Worm (Caenorhabditis elegans): ENCODE data around the gene rpl-11.2.

ce11 chrX:2203760-2204159 lies 38.7 kb downstream of the rpl-11.2 start, which contains the start of gene T24C12.3:
- no peak for TF ChIP-seq F23B12.7 (tag; optimal IDR thresholded peaks at IDR 0.05; ENCODE audit: insufficient read depth)
- TF ChIP-seq ets-4 (GFP tag; optimal IDR thresholded peaks at IDR 0.05): no peak
- TF ChIP-seq fkh-3 (tag; optimal IDR thresholded peaks at IDR 0.05): no peak
- no peak for TF ChIP-seq ama-1 (optimal IDR thresholded peaks at IDR 0.05)
- no peak for TF ChIP-seq ama-1 (GFP tag; optimal IDR thresholded peaks at IDR 0.05)
- TF ChIP-seq lin-40 (tag; optimal IDR thresholded peaks at IDR 0.05): no peak
- TF ChIP-seq ceh-91 (GFP tag; IDR thresholded peaks at IDR 0.05): no peak
- no peak for TF ChIP-seq snpc-1.1 (tag; optimal IDR thresholded peaks at IDR 0.05; ENCODE audit: insufficient read depth)
- TF ChIP-seq F52B5.7 (tag; optimal IDR thresholded peaks at IDR 0.05): no peak
- no peak for TF ChIP-seq rcor-1 (GFP tag; IDR thresholded peaks at IDR 0.05)
